Fruit fly (Drosophila melanogaster) whole organism, prepupa: ENCODE measurements around the gene Oatp30B.

Experiments
- CG10631 ChIP-seq: fragments of 200-800 bp; sonication (Bioruptor generic); optimal IDR thresholded peaks from 2 replicates; lab custom pipeline; 2016; ENCODE audit warnings: missing biosample characterization, missing genetic modification characterization
- CG10669 ChIP-seq: fragments of 200-800 bp; sonication (Bioruptor generic); optimal IDR thresholded peaks from 3 replicates; lab custom pipeline; 2018; ENCODE audit warnings: missing biosample characterization, mild to moderate bottlenecking, missing genetic modification characterization, moderate library complexity
- CG11762 ChIP-seq: fragments of 200-800 bp; sonication (Bioruptor generic); optimal IDR thresholded peaks from 3 replicates; lab custom pipeline; 2016; ENCODE audit warnings: missing biosample characterization, missing genetic modification characterization; ENCODE audit not compliant: insufficient read depth
- CG11902 ChIP-seq: fragments of 200-800 bp; sonication (Bioruptor generic); optimal IDR thresholded peaks from 3 replicates; lab custom pipeline; 2016; ENCODE audit warnings: missing biosample characterization, missing genetic modification characterization
- CG15336 ChIP-seq: fragments of 200-800 bp; sonication (Bioruptor generic); IDR thresholded peaks from 2 replicates; pipeline ENCODE4 v1.3.6; 2022; ENCODE audit warnings: missing biosample characterization, missing genetic modification characterization
- CG1621 ChIP-seq: fragments of 200-800 bp; sonication (Bioruptor generic); optimal IDR thresholded peaks from 3 replicates; lab custom pipeline; 2018; ENCODE audit warnings: missing biosample characterization, mild to moderate bottlenecking, missing genetic modification characterization
- CG16779 ChIP-seq: fragments of 200-800 bp; sonication (Bioruptor generic); optimal IDR thresholded peaks from 3 replicates; lab custom pipeline; 2017; ENCODE audit warnings: missing biosample characterization, mild to moderate bottlenecking, missing genetic modification characterization
- CG3032 ChIP-seq: fragments of 200-800 bp; optimal IDR thresholded peaks from 2 replicates; lab custom pipeline; 2019; ENCODE audit warnings: missing biosample characterization, mild to moderate bottlenecking, missing genetic modification characterization, moderate library complexity
- CG31627 ChIP-seq: fragments of 200-800 bp; sonication (Bioruptor generic); optimal IDR thresholded peaks from 3 replicates; lab custom pipeline; 2016; ENCODE audit warnings: missing biosample characterization, missing genetic modification characterization
- CG32006 ChIP-seq: fragments of 200-800 bp; sonication (Bioruptor generic); optimal IDR thresholded peaks from 3 replicates; lab custom pipeline; 2017; ENCODE audit warnings: missing biosample characterization, mild to moderate bottlenecking, missing genetic modification characterization
- CG34406 ChIP-seq: fragments of 200-800 bp; sonication (Bioruptor generic); optimal IDR thresholded peaks from 3 replicates; lab custom pipeline; 2016; ENCODE audit warnings: missing biosample characterization, missing genetic modification characterization
- CG3919 ChIP-seq: fragments of 200-800 bp; sonication (Bioruptor generic); optimal IDR thresholded peaks from 3 replicates; lab custom pipeline; 2016; ENCODE audit warnings: missing biosample characterization, missing genetic modification characterization
- CG4318 ChIP-seq: fragments of 200-800 bp; sonication (Bioruptor generic); optimal IDR thresholded peaks from 3 replicates; lab custom pipeline; 2017; ENCODE audit warnings: missing biosample characterization, mild to moderate bottlenecking, missing genetic modification characterization
- CG6276 ChIP-seq: fragments of 200-800 bp; sonication (Bioruptor generic); optimal IDR thresholded peaks from 2 replicates; lab custom pipeline; 2017; ENCODE audit warnings: missing biosample characterization, mild to moderate bottlenecking, missing genetic modification characterization
- CG6792 ChIP-seq: fragments of 200-800 bp; sonication (Bioruptor generic); optimal IDR thresholded peaks from 3 replicates; lab custom pipeline; 2016; ENCODE audit warnings: missing biosample characterization, missing genetic modification characterization
- CG6808 ChIP-seq: fragments of 200-800 bp; sonication (Bioruptor generic); optimal IDR thresholded peaks from 3 replicates; lab custom pipeline; 2017; ENCODE audit warnings: missing biosample characterization, missing genetic modification characterization, mild to moderate bottlenecking, moderate library complexity, missing genetic modification reagents
- CG6854 ChIP-seq: fragments of 200-800 bp; sonication (Bioruptor generic); optimal IDR thresholded peaks from 2 replicates; lab custom pipeline; 2017; ENCODE audit warnings: missing biosample characterization, mild to moderate bottlenecking, missing genetic modification characterization
- CG8119 ChIP-seq: fragments of 200-800 bp; sonication (Bioruptor generic); IDR thresholded peaks from 3 replicates; pipeline ENCODE4 v1.3.6; 2022; ENCODE audit warnings: missing biosample characterization, missing genetic modification characterization
- CG8632 ChIP-seq: fragments of 200-800 bp; sonication (Bioruptor generic); optimal IDR thresholded peaks from 3 replicates; lab custom pipeline; 2016; ENCODE audit warnings: missing biosample characterization, missing genetic modification characterization
- CG9139 ChIP-seq: fragments of 200-800 bp; sonication (Bioruptor generic); optimal IDR thresholded peaks from 3 replicates; lab custom pipeline; 2017; ENCODE audit warnings: missing biosample characterization, mild to moderate bottlenecking, missing genetic modification characterization
- Eip75B ChIP-seq: fragments of 200-800 bp; sonication (Bioruptor generic); optimal IDR thresholded peaks from 3 replicates; lab custom pipeline; 2016; ENCODE audit warnings: missing biosample characterization, missing genetic modification characterization
- Eip78C ChIP-seq: fragments of 200-800 bp; sonication (Bioruptor generic); peaks from one replicate; lab custom pipeline; 2016; ENCODE audit warnings: missing biosample characterization, missing genetic modification characterization
- Eip93F ChIP-seq: fragments of 200-800 bp; sonication (Bioruptor generic); optimal IDR thresholded peaks from 2 replicates; lab custom pipeline; 2016; ENCODE audit warnings: missing biosample characterization, mild to moderate bottlenecking, missing genetic modification characterization
- Ets21C ChIP-seq: fragments of 200-800 bp; sonication (Bioruptor generic); optimal IDR thresholded peaks from 3 replicates; lab custom pipeline; 2016; ENCODE audit warnings: missing biosample characterization, missing genetic modification characterization
- Ets96B ChIP-seq: fragments of 200-800 bp; optimal IDR thresholded peaks from 2 replicates; lab custom pipeline; 2019; ENCODE audit warnings: missing biosample characterization, mild to moderate bottlenecking, missing genetic modification characterization, moderate library complexity
- Hr39 ChIP-seq: fragments of 200-800 bp; sonication (Bioruptor generic); optimal IDR thresholded peaks from 2 replicates; lab custom pipeline; 2016; ENCODE audit warnings: missing biosample characterization, missing genetic modification characterization
- Lpt ChIP-seq: fragments of 200-800 bp; sonication (Bioruptor generic); optimal IDR thresholded peaks from 3 replicates; lab custom pipeline; 2016; ENCODE audit warnings: missing biosample characterization, missing genetic modification characterization
- Met ChIP-seq: fragments of 200-800 bp; sonication (Bioruptor generic); optimal IDR thresholded peaks from 3 replicates; lab custom pipeline; 2016; ENCODE audit warnings: missing biosample characterization, missing genetic modification characterization
- OdsH ChIP-seq: fragments of 200-800 bp; sonication (Bioruptor generic); optimal IDR thresholded peaks from 3 replicates; lab custom pipeline; 2016; ENCODE audit warnings: missing biosample characterization, missing genetic modification characterization
- Smox ChIP-seq: fragments of 200-800 bp; sonication (Bioruptor generic); optimal IDR thresholded peaks from 3 replicates; lab custom pipeline; 2016; ENCODE audit warnings: missing biosample characterization, missing genetic modification characterization
- Sox102F ChIP-seq: fragments of 200-800 bp; sonication (Bioruptor generic); optimal IDR thresholded peaks from 2 replicates; lab custom pipeline; 2016; ENCODE audit warnings: missing biosample characterization, mild to moderate bottlenecking, missing genetic modification characterization
- acj6 ChIP-seq: fragments of 200-800 bp; sonication (Bioruptor generic); optimal IDR thresholded peaks from 3 replicates; lab custom pipeline; 2016; ENCODE audit warnings: missing biosample characterization, missing genetic modification characterization
- cyc ChIP-seq: fragments of 200-800 bp; sonication (Bioruptor generic); optimal IDR thresholded peaks from 3 replicates; lab custom pipeline; 2016; ENCODE audit warnings: missing biosample characterization, missing genetic modification characterization
- dsx ChIP-seq: fragments of 200-800 bp; optimal IDR thresholded peaks from 3 replicates; lab custom pipeline; 2019; ENCODE audit warnings: missing biosample characterization, mild to moderate bottlenecking, missing genetic modification characterization, moderate library complexity; ENCODE audit not compliant: poor library complexity, severe bottlenecking
- eg ChIP-seq: fragments of 200-800 bp; sonication (Bioruptor generic); IDR thresholded peaks from 3 replicates; pipeline ENCODE4 v1.3.6; 2022; ENCODE audit warnings: missing biosample characterization, missing genetic modification characterization
- esn ChIP-seq: fragments of 200-800 bp; sonication (Bioruptor generic); optimal IDR thresholded peaks from 2 replicates; lab custom pipeline; 2016; ENCODE audit warnings: missing biosample characterization, mild to moderate bottlenecking, missing genetic modification characterization, moderate library complexity
- fd85E ChIP-seq: fragments of 200-800 bp; sonication (Bioruptor generic); optimal IDR thresholded peaks from 3 replicates; lab custom pipeline; 2016; ENCODE audit warnings: missing biosample characterization, missing genetic modification characterization
- fkh ChIP-seq: fragments of 200-800 bp; sonication (Bioruptor generic); optimal IDR thresholded peaks from 3 replicates; lab custom pipeline; 2017; ENCODE audit warnings: missing biosample characterization, mild to moderate bottlenecking, missing genetic modification characterization, moderate library complexity
- lz ChIP-seq: fragments of 200-800 bp; sonication (Bioruptor generic); optimal IDR thresholded peaks from 3 replicates; lab custom pipeline; 2016; ENCODE audit warnings: missing biosample characterization, missing genetic modification characterization
- net ChIP-seq: fragments of 200-800 bp; sonication (Bioruptor generic); optimal IDR thresholded peaks from 3 replicates; lab custom pipeline; 2016; ENCODE audit warnings: missing biosample characterization, missing genetic modification characterization
- pdm3 ChIP-seq: fragments of 200-800 bp; sonication (Bioruptor generic); optimal IDR thresholded peaks from 3 replicates; lab custom pipeline; 2016; ENCODE audit warnings: missing biosample characterization, missing genetic modification characterization
- spab ChIP-seq: fragments of 200-800 bp; sonication (Bioruptor generic); optimal IDR thresholded peaks from 2 replicates; lab custom pipeline; 2017; ENCODE audit warnings: missing biosample characterization, mild to moderate bottlenecking, missing genetic modification characterization, missing genetic modification reagents
- ss ChIP-seq, 2 experiments: fragments of 200-800 bp; sonication (Bioruptor generic); optimal IDR thresholded peaks; 2 replicates in 1 of 2; 3 replicates in 1 of 2; lab custom pipeline; 2017 to 2018; ENCODE audit warnings: mild to moderate bottlenecking in 2 of 2, missing biosample characterization in 2 of 2, missing genetic modification characterization in 2 of 2, moderate library complexity in 1 of 2
- svp ChIP-seq: fragments of 200-800 bp; sonication (Bioruptor generic); peaks from one replicate; lab custom pipeline; 2016; ENCODE audit warnings: missing biosample characterization, missing genetic modification characterization

Oatp30B gene

dm6 chr2L:9493375-9494263 is 27.4 kb upstream of the Oatp30B start (continued):
- TF ChIP-seq CG11902 (GFP tag; lab: Kevin White, UChicago) (peak; percentile 17), net (GFP tag; lab: Kevin White, UChicago) (peak; percentile 10), CG3032 (tag; lab: Kevin White, UChicago) (peak; percentile 32), acj6 (GFP tag; lab: Kevin White, UChicago) (peak; percentile 43), CG1621 (tag; lab: Kevin White, UChicago) (peak; percentile 14), esn (GFP tag; lab: Kevin White, UChicago) (peak; percentile 40), CG34406 (GFP tag; lab: Kevin White, UChicago) (no peak), Ets96B (tag; lab: Kevin White, UChicago) (peak; percentile 31), CG10669 (GFP tag; lab: Kevin White, UChicago) (peak; percentile 25), Met (peak; percentile 67), cyc (peak; percentile 54), CG4318 (GFP tag; lab: Kevin White, UChicago) (no peak), Ets21C (GFP tag; lab: Kevin White, UChicago) (no peak), CG8119 (GFP tag; lab: Robert Waterston, UW) (peak; percentile 49; the same call in 2 of the 3 replicates), pdm3 (GFP tag; lab: Kevin White, UChicago) (peak; percentile 36), OdsH (GFP tag; lab: Kevin White, UChicago) (peak; percentile 10), CG32006 (GFP tag; lab: Kevin White, UChicago) (peak; percentile 31), CG3919 (peak; percentile 48)

- no peak for TF ChIP-seq CG10669 (GFP tag; lab: Kevin White, UChicago)
- no peak for TF ChIP-seq CG8632
- peak; percentile 38 for TF ChIP-seq CG31627 (GFP tag; lab: Kevin White, UChicago)
- no peak for TF ChIP-seq CG15336
- no peak for TF ChIP-seq CG11762 (GFP tag; lab: Kevin White, UChicago)
- TF ChIP-seq CG6792, result peak; percentile 2
- no peak for TF ChIP-seq esn (GFP tag; lab: Kevin White, UChicago)
- TF ChIP-seq Ets21C (GFP tag; lab: Kevin White, UChicago), result peak; percentile 3
- TF ChIP-seq acj6 (GFP tag; lab: Kevin White, UChicago), result peak; percentile 30
- TF ChIP-seq CG6276 (GFP tag; lab: Kevin White, UChicago), result no peak
- no peak for TF ChIP-seq Sox102F (GFP tag; lab: Kevin White, UChicago)
- peak; percentile 9 for TF ChIP-seq lz (GFP tag; lab: Kevin White, UChicago)
- no peak for TF ChIP-seq dsx
- peak; percentile 40 for TF ChIP-seq CG3919
- no peak for TF ChIP-seq CG9139 (GFP tag; lab: Kevin White, UChicago)
- TF ChIP-seq CG4318 (GFP tag; lab: Kevin White, UChicago), result no peak
- no peak for TF ChIP-seq Eip75B (GFP tag; lab: Kevin White, UChicago)
- TF ChIP-seq fkh, result peak; percentile 67
- peak; percentile 7 for TF ChIP-seq Eip93F (GFP tag; lab: Kevin White, UChicago)
- TF ChIP-seq OdsH (GFP tag; lab: Kevin White, UChicago), result peak; percentile 32
- TF ChIP-seq CG3032 (tag; lab: Kevin White, UChicago), result peak; percentile 4
- TF ChIP-seq pdm3 (GFP tag; lab: Kevin White, UChicago), result peak; percentile 43
- TF ChIP-seq Hr39 (GFP tag; lab: Kevin White, UChicago), result peak; percentile 12
- TF ChIP-seq CG32006 (GFP tag; lab: Kevin White, UChicago), result peak; percentile 12
- no peak for TF ChIP-seq eg
- no peak for TF ChIP-seq CG6808 (GFP tag; lab: Kevin White, UChicago)
- TF ChIP-seq CG10631 (GFP tag; lab: Kevin White, UChicago), result no peak
- peak; percentile 15 for TF ChIP-seq Smox (GFP tag; lab: Kevin White, UChicago)
- no peak for TF ChIP-seq spab (GFP tag; lab: Kevin White, UChicago)
- TF ChIP-seq CG16779 (tag; lab: Kevin White, UChicago), result no peak
- TF ChIP-seq Lpt (GFP tag; lab: Kevin White, UChicago), result no peak
- no peak for TF ChIP-seq CG6854 (GFP tag; lab: Kevin White, UChicago)
- TF ChIP-seq fd85E (GFP tag; lab: Kevin White, UChicago), result no peak
- TF ChIP-seq Eip78C (GFP tag; lab: Kevin White, UChicago), result peak; percentile 15
- no peak for TF ChIP-seq net (GFP tag; lab: Kevin White, UChicago)
- peak; percentile 56 for TF ChIP-seq svp (GFP tag; lab: Kevin White, UChicago)
- peak in 1 of 2 experiments; percentile 5 for TF ChIP-seq ss (GFP tag; optimal IDR thresholded peaks at IDR 0.05; lab: Kevin White, UChicago)
These were observed 26.2 kb upstream of the Oatp30B start, which contains the start of gene Gdi for dm6 chr2L:9494663-9495417. Gdi (minus strand) TSS chr2L:9494876.
